Worm (Caenorhabditis elegans) whole organism, L1 larva: ENCODE results near the gene syf-3.

Experiments used
- ama-1 ChIP-seq: fragments of 150-350 bp; optimal IDR thresholded peaks from 2 replicates; lab custom pipeline; 2014
- efl-1 ChIP-seq, 4 experiments: fragments of 150-350 bp; optimal IDR thresholded peaks in 3 of 4; peaks in 1 of 4; 1 replicate in 1 of 4; 2 replicates in 3 of 4; lab custom pipeline; 2014; ENCODE audit warnings: missing biosample characterization in 2 of 4, missing genetic modification characterization in 2 of 4, missing genetic modification reagents in 2 of 4
- fkh-10 ChIP-seq: sonication (generic microtip); optimal IDR thresholded peaks from 2 replicates; lab custom pipeline; 2017; ENCODE audit warnings: missing biosample characterization, missing genetic modification reagents, missing genetic modification characterization
- lin-14 ChIP-seq: fragments of 200-800 bp; sonication (Bioruptor generic); optimal IDR thresholded peaks from 2 replicates; lab custom pipeline; 2018; ENCODE audit warnings: mild to moderate bottlenecking, missing genetic modification characterization, moderate library complexity, missing compliant biosample characterization
- nhr-47 ChIP-seq: sonication (generic microtip); optimal IDR thresholded peaks from 2 replicates; lab custom pipeline; 2016; ENCODE audit warnings: mild to moderate bottlenecking, missing genetic modification characterization, moderate library complexity, missing compliant biosample characterization
- pqm-1 ChIP-seq: sonication (generic microtip); optimal IDR thresholded peaks from 3 replicates; lab custom pipeline; 2017; ENCODE audit warnings: missing biosample characterization, missing genetic modification characterization
- unc-62 ChIP-seq: fragments of 150-350 bp; optimal IDR thresholded peaks from 2 replicates; lab custom pipeline; 2014; ENCODE audit warnings: missing biosample characterization, missing genetic modification reagents, missing genetic modification characterization
- ztf-4 ChIP-seq: fragments of 150-350 bp; optimal IDR thresholded peaks from 2 replicates; lab custom pipeline; 2014; ENCODE audit warnings: missing biosample characterization, missing genetic modification characterization

ce11 chrV:5893015-5893414 is 46.8 kb upstream of the syf-3 start, which contains the start of gene C04E6.7:
- no peak for TF ChIP-seq ztf-4 (tag; lab: Kevin White, UChicago)
- no peak for TF ChIP-seq nhr-47 (tag; lab: Kevin White, UChicago)
- no peak for TF ChIP-seq unc-62 (GFP tag; lab: Kevin White, UChicago)
- TF ChIP-seq lin-14 = no peak
- TF ChIP-seq efl-1 (optimal IDR thresholded peaks at IDR 0.05; lab: Kevin White, UChicago) = no peak
- no peak for TF ChIP-seq efl-1 (GFP tag; optimal IDR thresholded peaks at IDR 0.05 in 1 of 2; lab: Kevin White, UChicago)
- TF ChIP-seq ama-1 (lab: Kevin White, UChicago) = no peak
- TF ChIP-seq pqm-1 (tag; lab: Kevin White, UChicago) = no peak
- TF ChIP-seq fkh-10 (GFP tag; lab: Kevin White, UChicago) = no peak
